Worm (Caenorhabditis elegans) whole organism, early embryonic: Measurements from ENCODE around the gene Y49E10.21.

ENCODE experiments used
- F13C5.2 ChIP-seq: sonication (generic microtip); optimal IDR thresholded peaks from 2 replicates; lab custom pipeline; 2017; ENCODE audit warnings: mild to moderate bottlenecking, missing genetic modification characterization, inconsistent platforms, missing compliant biosample characterization
- aly-1 ChIP-seq: sonication (generic microtip); optimal IDR thresholded peaks from 2 replicates; lab custom pipeline; 2016; ENCODE audit warnings: missing genetic modification characterization, missing compliant biosample characterization
- ama-1 ChIP-seq: fragments of 150-350 bp; optimal IDR thresholded peaks from 2 replicates; lab custom pipeline; 2014
- pes-1 ChIP-seq: fragments of 200-800 bp; sonication (Bioruptor generic); IDR thresholded peaks from 2 replicates; pipeline ENCODE4 v1.3.6; 2022; ENCODE audit warnings: missing genetic modification reagents, missing genetic modification characterization, missing compliant biosample characterization

ce11 chrIII:12472497-12472896 is 15.1 kb downstream of the Y49E10.21 start, which contains the start of gene cccp-1:
- TF ChIP-seq pes-1 (GFP tag; lab: Robert Waterston, UW) = no peak
- no peak for TF ChIP-seq aly-1 (tag; lab: Kevin White, UChicago)
- TF ChIP-seq F13C5.2 = no peak
- TF ChIP-seq ama-1 (lab: Kevin White, UChicago) = no peak
